Worm (Caenorhabditis elegans) whole organism, L4/young adult: ENCODE data around the gene fbxa-43.

Experiments
- W03F9.2 ChIP-seq: fragments of 150-350 bp; optimal IDR thresholded peaks from 2 replicates; lab custom pipeline; 2014; ENCODE audit warnings: missing biosample characterization, missing genetic modification characterization
- dao-5 ChIP-seq: sonication (generic microtip); optimal IDR thresholded peaks from 2 replicates; lab custom pipeline; 2016; ENCODE audit warnings: missing genotype, missing genetic modification characterization, moderate library complexity, missing compliant biosample characterization
- him-1 ChIP-seq: sonication (generic microtip); optimal IDR thresholded peaks from 2 replicates; lab custom pipeline; 2016; ENCODE audit warnings: missing genotype, missing genetic modification reagents, missing genetic modification characterization, missing compliant biosample characterization

DNA sequence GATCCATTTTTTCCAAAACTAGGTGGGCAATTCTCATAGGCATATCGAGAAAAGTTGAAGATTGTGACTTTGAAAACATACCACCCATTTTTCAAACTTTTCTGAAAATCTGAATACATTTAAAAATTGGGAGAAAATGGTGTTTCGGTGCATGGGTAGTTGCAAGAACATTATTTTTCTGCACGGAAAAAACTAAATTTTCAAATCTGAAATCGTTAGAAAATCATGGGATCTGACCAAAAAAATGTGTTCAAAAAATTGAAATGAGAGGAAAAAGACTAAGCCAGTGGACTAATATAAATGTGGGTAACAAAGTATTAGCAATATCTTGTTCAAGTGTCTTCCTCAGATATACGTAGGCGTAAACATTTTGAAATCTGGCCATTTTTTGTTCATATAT lies at the start of gene fbxa-43:
- TF ChIP-seq dao-5 (tag; lab: Kevin White, UChicago) (no peak), W03F9.2 (no peak), him-1 (tag; lab: Kevin White, UChicago) (no peak)
